Fruit fly (Drosophila melanogaster) whole organism, embryonic: ENCODE measurements around the gene CG11986.

Experiments
- Antp ChIP-seq: fragments of 200-800 bp; sonication (Bioruptor generic); optimal IDR thresholded peaks from 3 replicates; lab custom pipeline; 2016; ENCODE audit warnings: missing biosample characterization, missing genetic modification characterization
- Bdp1 ChIP-seq: fragments of 200-800 bp; sonication (Bioruptor generic); optimal IDR thresholded peaks from 3 replicates; lab custom pipeline; 2016; ENCODE audit warnings: missing biosample characterization, missing genetic modification characterization
- Bteb2 ChIP-seq: fragments of 200-800 bp; sonication (Bioruptor generic); optimal IDR thresholded peaks from 2 replicates; lab custom pipeline; 2016; ENCODE audit warnings: missing biosample characterization, missing genetic modification characterization
- C15 ChIP-seq: fragments of 200-800 bp; sonication (Bioruptor generic); IDR thresholded peaks from 3 replicates; pipeline ENCODE4 v1.3.6; 2022; ENCODE audit warnings: missing biosample characterization, missing genetic modification characterization
- CG10654 ChIP-seq: fragments of 200-800 bp; sonication (Bioruptor generic); optimal IDR thresholded peaks from 2 replicates; lab custom pipeline; 2016; ENCODE audit warnings: missing biosample characterization, missing genetic modification characterization
- CG11247 ChIP-seq: fragments of 200-800 bp; sonication (Bioruptor generic); IDR thresholded peaks from 2 replicates; pipeline ENCODE4 v1.3.6; 2022; ENCODE audit warnings: missing biosample characterization, missing genetic modification characterization
- CG12299 ChIP-seq: fragments of 200-800 bp; sonication (Bioruptor generic); optimal IDR thresholded peaks from 2 replicates; lab custom pipeline; 2018; ENCODE audit warnings: missing biosample characterization, mild to moderate bottlenecking, missing genetic modification characterization
- CG14860 ChIP-seq: fragments of 200-800 bp; sonication (Bioruptor generic); IDR thresholded peaks from 3 replicates; pipeline ENCODE4 v1.3.6; 2022; ENCODE audit warnings: missing biosample characterization, missing genetic modification characterization; ENCODE audit not compliant: partially characterized antibody
- CG15269 ChIP-seq: fragments of 200-800 bp; sonication (Bioruptor generic); optimal IDR thresholded peaks from 2 replicates; lab custom pipeline; 2018; ENCODE audit warnings: missing biosample characterization, mild to moderate bottlenecking, missing genetic modification characterization, moderate library complexity
- CG17359 ChIP-seq: fragments of 200-800 bp; sonication (Bioruptor generic); optimal IDR thresholded peaks from 3 replicates; lab custom pipeline; 2018; ENCODE audit warnings: missing biosample characterization, mild to moderate bottlenecking, missing genetic modification characterization, moderate library complexity
- CG17568 ChIP-seq: fragments of 200-800 bp; sonication (Bioruptor generic); optimal IDR thresholded peaks from 2 replicates; lab custom pipeline; 2018; ENCODE audit warnings: missing biosample characterization, mild to moderate bottlenecking, missing genetic modification characterization, moderate library complexity
- CG1792 ChIP-seq: fragments of 200-800 bp; sonication (Bioruptor generic); optimal IDR thresholded peaks from 2 replicates; lab custom pipeline; 2016; ENCODE audit warnings: missing biosample characterization, missing genetic modification characterization
- CG18764 ChIP-seq: fragments of 200-800 bp; sonication (Bioruptor generic); optimal IDR thresholded peaks from 3 replicates; lab custom pipeline; 2016; ENCODE audit warnings: missing biosample characterization, missing genetic modification characterization
- CG2116 ChIP-seq: fragments of 200-800 bp; sonication (Bioruptor generic); optimal IDR thresholded peaks from 3 replicates; lab custom pipeline; 2018; ENCODE audit warnings: missing biosample characterization, mild to moderate bottlenecking, missing genetic modification characterization
- CG31388 ChIP-seq: fragments of 200-800 bp; sonication (Bioruptor generic); optimal IDR thresholded peaks from 2 replicates; lab custom pipeline; 2016; ENCODE audit warnings: missing biosample characterization, missing genetic modification characterization
- CG42726 ChIP-seq: fragments of 200-800 bp; sonication (Bioruptor generic); IDR thresholded peaks from 2 replicates; pipeline ENCODE4 v1.3.6; 2022; ENCODE audit warnings: missing biosample characterization, missing genetic modification characterization; ENCODE audit not compliant: partially characterized antibody
- CG4282 ChIP-seq: fragments of 200-800 bp; sonication (Bioruptor generic); optimal IDR thresholded peaks from 2 replicates; lab custom pipeline; 2016; ENCODE audit warnings: missing biosample characterization, missing genetic modification characterization
- CG5180 ChIP-seq: fragments of 200-800 bp; sonication (Bioruptor generic); optimal IDR thresholded peaks from 3 replicates; lab custom pipeline; 2017; ENCODE audit warnings: missing biosample characterization, missing genetic modification characterization, mild to moderate bottlenecking, moderate library complexity, missing genetic modification reagents
- CG6689 ChIP-seq: fragments of 200-800 bp; sonication (Bioruptor generic); IDR thresholded peaks from 2 replicates; pipeline ENCODE4 v1.3.6; 2022; ENCODE audit warnings: missing biosample characterization, missing genetic modification characterization
- CG7271 ChIP-seq: fragments of 200-800 bp; sonication (Bioruptor generic); optimal IDR thresholded peaks from 2 replicates; lab custom pipeline; 2018; ENCODE audit warnings: missing biosample characterization, mild to moderate bottlenecking, missing genetic modification characterization, moderate library complexity
- CG8281 ChIP-seq: fragments of 200-800 bp; sonication (Bioruptor generic); optimal IDR thresholded peaks from 2 replicates; lab custom pipeline; 2018; ENCODE audit warnings: missing biosample characterization, mild to moderate bottlenecking, missing genetic modification characterization, moderate library complexity
- CG8924 ChIP-seq: fragments of 200-800 bp; optimal IDR thresholded peaks from 3 replicates; lab custom pipeline; 2019; ENCODE audit warnings: missing biosample characterization, mild to moderate bottlenecking, missing genetic modification characterization, moderate library complexity
- CG9797 ChIP-seq: fragments of 200-800 bp; sonication (Bioruptor generic); optimal IDR thresholded peaks from 3 replicates; lab custom pipeline; 2018; ENCODE audit warnings: missing biosample characterization, mild to moderate bottlenecking, missing genetic modification characterization
- CoRest ChIP-seq: fragments of 200-800 bp; sonication (Bioruptor generic); optimal IDR thresholded peaks from 3 replicates; lab custom pipeline; 2018; ENCODE audit warnings: missing biosample characterization, mild to moderate bottlenecking, missing genetic modification characterization, moderate library complexity
- D19A ChIP-seq: fragments of 200-800 bp; optimal IDR thresholded peaks from 3 replicates; lab custom pipeline; 2019; ENCODE audit warnings: missing biosample characterization, mild to moderate bottlenecking, missing genetic modification characterization, moderate library complexity
- Dll ChIP-seq: fragments of 200-800 bp; sonication (Bioruptor generic); IDR thresholded peaks from 4 replicates; pipeline ENCODE4 v1.3.6; 2022; ENCODE audit warnings: missing biosample characterization, missing genetic modification characterization; ENCODE audit not compliant: partially characterized antibody
- Doc2 ChIP-seq: fragments of 200-800 bp; sonication (Bioruptor generic); IDR thresholded peaks from 2 replicates; pipeline ENCODE4 v1.3.6; 2022; ENCODE audit warnings: missing biosample characterization, missing genetic modification characterization
- E2f2 ChIP-seq: fragments of 200-800 bp; sonication (Bioruptor generic); IDR thresholded peaks from 2 replicates; pipeline ENCODE4 v1.3.6; 2022; ENCODE audit warnings: missing biosample characterization, missing genetic modification characterization
- Elba2 ChIP-seq: fragments of 200-800 bp; sonication (Bioruptor generic); optimal IDR thresholded peaks from 3 replicates; lab custom pipeline; 2016; ENCODE audit warnings: missing biosample characterization, missing genetic modification characterization
- Fer3 ChIP-seq: fragments of 200-800 bp; sonication (Bioruptor generic); optimal IDR thresholded peaks from 2 replicates; lab custom pipeline; 2018; ENCODE audit warnings: missing biosample characterization, mild to moderate bottlenecking, missing genetic modification characterization, moderate library complexity
- Lim3 ChIP-seq: fragments of 200-800 bp; sonication (Bioruptor generic); IDR thresholded peaks from 2 replicates; pipeline ENCODE4 v1.3.6; 2022; ENCODE audit warnings: missing biosample characterization, missing genetic modification characterization
- Opbp ChIP-seq: fragments of 200-800 bp; sonication (Bioruptor generic); IDR thresholded peaks from 3 replicates; pipeline ENCODE4 v1.3.6; 2022; ENCODE audit warnings: missing biosample characterization, missing genetic modification characterization; ENCODE audit not compliant: partially characterized antibody
- Ravus ChIP-seq: fragments of 200-800 bp; sonication (Bioruptor generic); IDR thresholded peaks from 2 replicates; pipeline ENCODE4 v1.3.6; 2022; ENCODE audit warnings: missing biosample characterization, missing genetic modification characterization
- Spps ChIP-seq: fragments of 200-800 bp; sonication (Bioruptor generic); optimal IDR thresholded peaks from 2 replicates; lab custom pipeline; 2018; ENCODE audit warnings: missing biosample characterization, mild to moderate bottlenecking, missing genetic modification characterization
- Trl ChIP-seq, 3 experiments: fragments of >200 bp in 2 of 3; fragments of 200-800 bp in 1 of 3; sonication (Bioruptor generic) in 1 of 3; optimal IDR thresholded peaks; 2 replicates in 1 of 3; 3 replicates in 2 of 3; lab custom pipeline; 2016 to 2017; ENCODE audit warnings: missing biosample characterization in 1 of 3, missing genetic modification characterization in 1 of 3
- abd-A ChIP-seq: fragments of 200-800 bp; sonication (Bioruptor generic); optimal IDR thresholded peaks from 3 replicates; lab custom pipeline; 2019; ENCODE audit warnings: missing biosample characterization, mild to moderate bottlenecking, missing genetic modification characterization, moderate library complexity
- crc ChIP-seq: fragments of 200-800 bp; sonication (Bioruptor generic); optimal IDR thresholded peaks from 2 replicates; lab custom pipeline; 2016; ENCODE audit warnings: missing biosample characterization, missing genetic modification characterization
- disco-r ChIP-seq: fragments of 200-800 bp; sonication (Bioruptor generic); optimal IDR thresholded peaks from 2 replicates; lab custom pipeline; 2016; ENCODE audit warnings: missing biosample characterization, missing genetic modification characterization
- dm ChIP-seq: fragments of 200-800 bp; sonication (Bioruptor generic); optimal IDR thresholded peaks from 3 replicates; lab custom pipeline; 2016; ENCODE audit warnings: missing biosample characterization, missing genetic modification characterization
- ems ChIP-seq: fragments of 200-800 bp; sonication (Bioruptor generic); optimal IDR thresholded peaks from 3 replicates; lab custom pipeline; 2016; ENCODE audit warnings: missing biosample characterization, missing genetic modification characterization
- hth ChIP-seq: fragments of >200 bp; optimal IDR thresholded peaks from 2 replicates; lab custom pipeline; 2017; ENCODE audit warnings: inconsistent platforms
- kah ChIP-seq: fragments of 200-800 bp; sonication (Bioruptor generic); optimal IDR thresholded peaks from 2 replicates; lab custom pipeline; 2018; ENCODE audit warnings: missing biosample characterization, mild to moderate bottlenecking, missing genetic modification characterization
- lilli ChIP-seq: fragments of 200-800 bp; sonication (Bioruptor generic); optimal IDR thresholded peaks from 3 replicates; lab custom pipeline; 2016; ENCODE audit warnings: missing biosample characterization, missing genetic modification characterization
- odd ChIP-seq: fragments of 200-800 bp; sonication (Bioruptor generic); optimal IDR thresholded peaks from 2 replicates; lab custom pipeline; 2017; ENCODE audit warnings: missing biosample characterization, mild to moderate bottlenecking, missing genetic modification characterization
- peb ChIP-seq: fragments of 200-800 bp; sonication (Bioruptor generic); IDR thresholded peaks from 2 replicates; pipeline ENCODE4 v1.3.6; 2022; ENCODE audit warnings: missing biosample characterization, missing genetic modification characterization
- pfk ChIP-seq: fragments of 200-800 bp; sonication (Bioruptor generic); optimal IDR thresholded peaks from 2 replicates; lab custom pipeline; 2018; ENCODE audit warnings: missing biosample characterization, mild to moderate bottlenecking, missing genetic modification characterization, moderate library complexity
- sim ChIP-seq: fragments of 200-800 bp; sonication (Bioruptor generic); IDR thresholded peaks from 2 replicates; pipeline ENCODE4 v1.3.6; 2022; ENCODE audit warnings: missing biosample characterization, missing genetic modification characterization
- tgo ChIP-seq: fragments of 200-800 bp; sonication (Bioruptor generic); IDR thresholded peaks from 3 replicates; pipeline ENCODE4 v1.3.6; 2022; ENCODE audit warnings: missing biosample characterization, missing genetic modification characterization
- tna ChIP-seq: fragments of 200-800 bp; sonication (Bioruptor generic); IDR thresholded peaks from 2 replicates; pipeline ENCODE4 v1.3.6; 2022; ENCODE audit warnings: missing biosample characterization, missing genetic modification characterization; ENCODE audit not compliant: partially characterized antibody
- trem ChIP-seq: fragments of 200-800 bp; optimal IDR thresholded peaks from 3 replicates; lab custom pipeline; 2019; ENCODE audit warnings: missing biosample characterization, mild to moderate bottlenecking, missing genetic modification characterization, moderate library complexity

The CG11986 gene

dm6 chr3R:9031797-9032418 lies 16.7 kb downstream of the CG11986 start (continued):
- TF ChIP-seq CG14860 (GFP tag; lab: Robert Waterston, UW) (no peak), Lim3 (GFP tag; lab: Robert Waterston, UW) (peak; percentile 83), CG42726 (GFP tag; lab: Robert Waterston, UW) (no peak), Elba2 (GFP tag; lab: Kevin White, UChicago) (no peak), CG15269 (tag; lab: Kevin White, UChicago) (peak; percentile 91), ems (GFP tag; lab: Kevin White, UChicago) (peak; percentile 85), CG1792 (peak; percentile 49), pfk (GFP tag; lab: Kevin White, UChicago) (no peak), lilli (GFP tag; lab: Kevin White, UChicago) (peak; percentile 94), abd-A (tag; lab: Kevin White, UChicago) (no peak), CG17568 (peak; percentile 85), peb (GFP tag; lab: Robert Waterston, UW) (peak; percentile 84), CG5180 (GFP tag; lab: Kevin White, UChicago) (peak; percentile 59), CG8281 (tag; lab: Kevin White, UChicago) (peak; percentile 70), Doc2 (GFP tag; lab: Robert Waterston, UW) (no peak), sim (GFP tag; lab: Robert Waterston, UW) (no peak), Opbp (GFP tag; lab: Robert Waterston, UW) (no peak), C15 (peak; percentile 77), disco-r (GFP tag; lab: Kevin White, UChicago) (peak; percentile 77), CG10654 (GFP tag; lab: Kevin White, UChicago) (peak; percentile 81), tgo (GFP tag; lab: Robert Waterston, UW) (peak; percentile 98), D19A (tag; lab: Kevin White, UChicago) (peak; percentile 75), Dll (GFP tag; lab: Robert Waterston, UW) (no peak), trem (tag; lab: Kevin White, UChicago) (peak; percentile 25), Spps (tag; lab: Kevin White, UChicago) (peak; percentile 67), CG12299 (peak; percentile 76), Bdp1 (peak; percentile 72), CoRest (tag; lab: Kevin White, UChicago) (peak; percentile 84), CG4282 (GFP tag; lab: Kevin White, UChicago) (peak; percentile 52), odd (peak; percentile 69), Ravus (GFP tag; lab: Robert Waterston, UW) (peak; percentile 55), CG2116 (GFP tag; lab: Kevin White, UChicago) (peak; percentile 59), CG31388 (peak; percentile 45), CG18764 (peak; percentile 65), E2f2 (peak; percentile 71), hth (lab: Kevin White, UChicago) (no peak), CG6689 (peak; percentile 89), CG17359 (tag; lab: Kevin White, UChicago) (peak; percentile 95), CG8924 (peak; percentile 89), Fer3 (tag; lab: Kevin White, UChicago) (peak; percentile 90), crc (GFP tag; lab: Kevin White, UChicago) (peak; percentile 68), CG7271 (peak; percentile 33), tna (GFP tag; lab: Robert Waterston, UW) (no peak), CG9797 (GFP tag; lab: Kevin White, UChicago) (no peak), Antp (peak; percentile 79), dm (GFP tag; lab: Kevin White, UChicago) (peak; percentile 58), kah (GFP tag; lab: Kevin White, UChicago) (peak; percentile 47), CG11247 (GFP tag; lab: Robert Waterston, UW) (peak; percentile 78), Trl (optimal IDR thresholded peaks at IDR 0.05; lab: Kevin White, UChicago) (no peak), Trl (GFP tag; optimal IDR thresholded peaks at IDR 0.05; lab: Kevin White, UChicago) (peak; percentile 85), Bteb2 (GFP tag; lab: Kevin White, UChicago) (peak; percentile 79)
